Worm (Caenorhabditis elegans) whole organism, L1 larva: ENCODE data around the gene str-185.
A peak's percentile ranks its signal among the peaks of the same experiment; 100 is the strongest.

Experiments used
- C16A3.4 ChIP-seq: fragments of 150-350 bp; optimal IDR thresholded peaks from 2 replicates; lab custom pipeline; 2014; ENCODE audit warnings: missing biosample characterization, missing genetic modification characterization
- F16B12.6 ChIP-seq: fragments of 150-350 bp; optimal IDR thresholded peaks from 2 replicates; lab custom pipeline; 2014; ENCODE audit warnings: missing biosample characterization, missing genetic modification characterization
- alr-1 ChIP-seq: fragments of 200-800 bp; sonication (Bioruptor generic); optimal IDR thresholded peaks from 2 replicates; lab custom pipeline; 2018; ENCODE audit warnings: borderline replicate concordance, mild to moderate bottlenecking, missing genetic modification characterization, missing compliant biosample characterization
- aly-2 ChIP-seq: fragments of 150-350 bp; optimal IDR thresholded peaks from 2 replicates; lab custom pipeline; 2014; ENCODE audit warnings: missing biosample characterization, missing genetic modification characterization
- ama-1 ChIP-seq: fragments of 150-350 bp; optimal IDR thresholded peaks from 2 replicates; lab custom pipeline; 2014
- ceh-63 ChIP-seq: fragments of 200-800 bp; sonication (Bioruptor generic); optimal IDR thresholded peaks from 2 replicates; lab custom pipeline; 2018; ENCODE audit warnings: mild to moderate bottlenecking, missing genetic modification characterization, missing compliant biosample characterization
- ceh-8 ChIP-seq: fragments of 200-800 bp; sonication (Bioruptor generic); optimal IDR thresholded peaks from 2 replicates; lab custom pipeline; 2018; ENCODE audit warnings: mild to moderate bottlenecking, missing genetic modification characterization, moderate library complexity, missing compliant biosample characterization
- ceh-82 ChIP-seq, 3 experiments: fragments of 150-350 bp in 1 of 3; sonication (generic microtip) in 2 of 3; optimal IDR thresholded peaks; 2 replicates each; lab custom pipeline; 2014 to 2017; ENCODE audit warnings: missing biosample characterization in 3 of 3, missing genetic modification characterization in 3 of 3
- ceh-90 ChIP-seq: sonication (generic microtip); optimal IDR thresholded peaks from 2 replicates; lab custom pipeline; 2016; ENCODE audit warnings: missing genetic modification characterization, missing compliant biosample characterization
- dpl-1 ChIP-seq, 3 experiments: fragments of 150-350 bp in 2 of 3; sonication (generic microtip) in 1 of 3; optimal IDR thresholded peaks; 2 replicates each; lab custom pipeline; 2014 to 2017; ENCODE audit warnings: missing biosample characterization in 3 of 3, missing genetic modification characterization in 3 of 3, missing genetic modification reagents in 3 of 3
- efl-1 ChIP-seq, 4 experiments: fragments of 150-350 bp; optimal IDR thresholded peaks in 3 of 4; peaks in 1 of 4; 1 replicate in 1 of 4; 2 replicates in 3 of 4; lab custom pipeline; 2014; ENCODE audit warnings: missing biosample characterization in 2 of 4, missing genetic modification characterization in 2 of 4, missing genetic modification reagents in 2 of 4
- efl-3 ChIP-seq: fragments of 200-800 bp; sonication (Bioruptor generic); optimal IDR thresholded peaks from 2 replicates; lab custom pipeline; 2018; ENCODE audit warnings: mild to moderate bottlenecking, missing genetic modification characterization, missing compliant biosample characterization
- egl-27 ChIP-seq, 2 experiments: fragments of 150-350 bp in 1 of 2; sonication (generic microtip); optimal IDR thresholded peaks; 3 replicates each; lab custom pipeline; 2017 to 2018; ENCODE audit warnings: missing biosample characterization in 2 of 2, missing genetic modification characterization in 2 of 2, missing genetic modification reagents in 2 of 2
- elt-2 ChIP-seq: sonication (generic microtip); optimal IDR thresholded peaks from 2 replicates; lab custom pipeline; 2016; ENCODE audit warnings: missing genetic modification characterization, mild to moderate bottlenecking, inconsistent platforms, missing compliant biosample characterization, missing genetic modification reagents
- elt-3 ChIP-seq, 6 experiments: fragments of 150-350 bp in 1 of 6; sonication (generic microtip); optimal IDR thresholded peaks; 2 replicates each; lab custom pipeline; 2017 to 2018; ENCODE audit warnings: missing biosample characterization in 6 of 6, missing genetic modification characterization in 6 of 6, inconsistent platforms in 1 of 6
- ets-5 ChIP-seq: fragments of 200-800 bp; sonication (Bioruptor generic); IDR thresholded peaks from 2 replicates; pipeline ENCODE4 v1.3.6; 2022; ENCODE audit warnings: missing genetic modification characterization, missing compliant biosample characterization
- fkh-10 ChIP-seq: sonication (generic microtip); optimal IDR thresholded peaks from 2 replicates; lab custom pipeline; 2017; ENCODE audit warnings: missing biosample characterization, missing genetic modification reagents, missing genetic modification characterization
- fkh-4 ChIP-seq: sonication (generic microtip); optimal IDR thresholded peaks from 2 replicates; lab custom pipeline; 2016; ENCODE audit warnings: missing compliant biosample characterization, missing genetic modification characterization, borderline replicate concordance
- fos-1 ChIP-seq: fragments of 150-350 bp; optimal IDR thresholded peaks from 2 replicates; lab custom pipeline; 2014; ENCODE audit warnings: missing biosample characterization, missing genetic modification characterization
- grh-1 ChIP-seq: fragments of 200-800 bp; sonication (Bioruptor generic); IDR thresholded peaks from 2 replicates; pipeline ENCODE4 v1.3.6; 2022; ENCODE audit warnings: missing genetic modification reagents, missing genetic modification characterization, missing compliant biosample characterization
- hlh-17 ChIP-seq: fragments of 200-800 bp; sonication (Bioruptor generic); optimal IDR thresholded peaks from 2 replicates; lab custom pipeline; 2018; ENCODE audit warnings: missing genetic modification characterization, mild to moderate bottlenecking, missing compliant biosample characterization, moderate library complexity, borderline replicate concordance
- hlh-4 ChIP-seq: sonication (generic microtip); optimal IDR thresholded peaks from 2 replicates; lab custom pipeline; 2016; ENCODE audit warnings: mild to moderate bottlenecking, missing genetic modification characterization, missing compliant biosample characterization
- isw-1 ChIP-seq: fragments of 200-800 bp; sonication (Bioruptor generic); IDR thresholded peaks from 2 replicates; pipeline ENCODE4 v1.3.6; 2022; ENCODE audit warnings: missing genetic modification characterization, missing compliant biosample characterization
- jun-1 ChIP-seq: fragments of 150-350 bp; optimal IDR thresholded peaks from 2 replicates; lab custom pipeline; 2014; ENCODE audit warnings: missing biosample characterization, missing genetic modification reagents, missing genetic modification characterization
- lin-13 ChIP-seq: fragments of 150-350 bp; optimal IDR thresholded peaks from 2 replicates; lab custom pipeline; 2014; ENCODE audit warnings: missing biosample characterization, missing genetic modification reagents, missing genetic modification characterization
- lin-14 ChIP-seq: fragments of 200-800 bp; sonication (Bioruptor generic); optimal IDR thresholded peaks from 2 replicates; lab custom pipeline; 2018; ENCODE audit warnings: mild to moderate bottlenecking, missing genetic modification characterization, moderate library complexity, missing compliant biosample characterization
- lin-15B ChIP-seq: fragments of 150-350 bp; sonication (generic microtip); optimal IDR thresholded peaks from 3 replicates; lab custom pipeline; 2014; ENCODE audit warnings: missing biosample characterization, missing genetic modification characterization
- lin-35 ChIP-seq, 2 experiments: fragments of 150-350 bp; optimal IDR thresholded peaks; 2 replicates each; lab custom pipeline; 2014; ENCODE audit warnings: missing biosample characterization in 2 of 2, missing genetic modification characterization in 2 of 2, missing genetic modification reagents in 2 of 2
- lin-39 ChIP-seq: fragments of 150-350 bp; optimal IDR thresholded peaks from 2 replicates; lab custom pipeline; 2014; ENCODE audit warnings: missing biosample characterization, missing genetic modification reagents, missing genetic modification characterization
- lir-3 ChIP-seq: sonication (generic microtip); optimal IDR thresholded peaks from 2 replicates; lab custom pipeline; 2016; ENCODE audit warnings: mild to moderate bottlenecking, missing genetic modification characterization, moderate library complexity, missing compliant biosample characterization; ENCODE audit not compliant: poor library complexity
- mdl-1 ChIP-seq, 2 experiments: fragments of 150-350 bp; optimal IDR thresholded peaks; 2 replicates each; lab custom pipeline; 2014 to 2017; ENCODE audit warnings: missing biosample characterization in 2 of 2, missing genetic modification characterization in 2 of 2, inconsistent platforms in 1 of 2
- nhr-11 ChIP-seq: fragments of 150-350 bp; optimal IDR thresholded peaks from 2 replicates; lab custom pipeline; 2014; ENCODE audit warnings: missing biosample characterization, missing genetic modification characterization
- nhr-237 ChIP-seq: fragments of 150-350 bp; optimal IDR thresholded peaks from 2 replicates; lab custom pipeline; 2014; ENCODE audit warnings: missing biosample characterization, missing genetic modification characterization
- nhr-28 ChIP-seq: fragments of 150-350 bp; optimal IDR thresholded peaks from 2 replicates; lab custom pipeline; 2014; ENCODE audit warnings: missing biosample characterization, missing genetic modification characterization
- nhr-76 ChIP-seq: sonication (generic microtip); optimal IDR thresholded peaks from 2 replicates; lab custom pipeline; 2017; ENCODE audit warnings: missing biosample characterization, missing genetic modification characterization
- nhr-77 ChIP-seq: fragments of 150-350 bp; optimal IDR thresholded peaks from 2 replicates; lab custom pipeline; 2014; ENCODE audit warnings: missing biosample characterization, missing genetic modification characterization
- nhr-84 ChIP-seq: sonication (generic microtip); optimal IDR thresholded peaks from 2 replicates; lab custom pipeline; 2017; ENCODE audit warnings: missing biosample characterization, missing genetic modification characterization
- pag-3 ChIP-seq: sonication (generic microtip); optimal IDR thresholded peaks from 2 replicates; lab custom pipeline; 2017; ENCODE audit warnings: missing genetic modification characterization, mild to moderate bottlenecking, missing compliant biosample characterization, antibody characterized with exemption, borderline replicate concordance; ENCODE audit not compliant: insufficient read depth
- pqm-1 ChIP-seq: sonication (generic microtip); optimal IDR thresholded peaks from 3 replicates; lab custom pipeline; 2017; ENCODE audit warnings: missing biosample characterization, missing genetic modification characterization
- skn-1 ChIP-seq: fragments of 150-350 bp; optimal IDR thresholded peaks from 2 replicates; lab custom pipeline; 2014; ENCODE audit warnings: missing biosample characterization, missing genetic modification characterization
- snpc-4 ChIP-seq: fragments of 150-350 bp; optimal IDR thresholded peaks from 2 replicates; lab custom pipeline; 2014; ENCODE audit warnings: missing biosample characterization, missing genetic modification characterization
- sox-4 ChIP-seq: sonication (generic microtip); optimal IDR thresholded peaks from 2 replicates; lab custom pipeline; 2016; ENCODE audit warnings: missing genetic modification characterization, missing compliant biosample characterization
- sptf-1 ChIP-seq: fragments of 150-350 bp; optimal IDR thresholded peaks from 2 replicates; lab custom pipeline; 2014; ENCODE audit warnings: missing biosample characterization, missing genetic modification characterization
- sup-37 ChIP-seq: fragments of 200-800 bp; sonication (Bioruptor generic); optimal IDR thresholded peaks from 2 replicates; lab custom pipeline; 2018; ENCODE audit warnings: mild to moderate bottlenecking, missing genetic modification characterization, missing compliant biosample characterization
- tbx-2 ChIP-seq: sonication (generic microtip); optimal IDR thresholded peaks from 2 replicates; lab custom pipeline; 2016; ENCODE audit warnings: missing genetic modification characterization, missing compliant biosample characterization
- tlp-1 ChIP-seq: fragments of 150-350 bp; optimal IDR thresholded peaks from 2 replicates; lab custom pipeline; 2014; ENCODE audit warnings: missing biosample characterization, missing genetic modification characterization
- unc-30 ChIP-seq: sonication (generic microtip); optimal IDR thresholded peaks from 2 replicates; lab custom pipeline; 2017; ENCODE audit warnings: missing biosample characterization, missing genetic modification characterization
- unc-98 ChIP-seq: fragments of 200-800 bp; sonication (Bioruptor generic); IDR thresholded peaks from 2 replicates; pipeline ENCODE4 v1.3.6; 2022; ENCODE audit warnings: missing genetic modification characterization, missing compliant biosample characterization
- zag-1 ChIP-seq: fragments of 150-350 bp; optimal IDR thresholded peaks from 2 replicates; lab custom pipeline; 2014; ENCODE audit warnings: missing biosample characterization, missing genetic modification characterization
- zip-4 ChIP-seq: fragments of 200-800 bp; sonication (Bioruptor generic); optimal IDR thresholded peaks from 2 replicates; lab custom pipeline; 2018; ENCODE audit warnings: mild to moderate bottlenecking, missing genetic modification characterization, moderate library complexity, missing compliant biosample characterization

The str-185 gene

DNA sequence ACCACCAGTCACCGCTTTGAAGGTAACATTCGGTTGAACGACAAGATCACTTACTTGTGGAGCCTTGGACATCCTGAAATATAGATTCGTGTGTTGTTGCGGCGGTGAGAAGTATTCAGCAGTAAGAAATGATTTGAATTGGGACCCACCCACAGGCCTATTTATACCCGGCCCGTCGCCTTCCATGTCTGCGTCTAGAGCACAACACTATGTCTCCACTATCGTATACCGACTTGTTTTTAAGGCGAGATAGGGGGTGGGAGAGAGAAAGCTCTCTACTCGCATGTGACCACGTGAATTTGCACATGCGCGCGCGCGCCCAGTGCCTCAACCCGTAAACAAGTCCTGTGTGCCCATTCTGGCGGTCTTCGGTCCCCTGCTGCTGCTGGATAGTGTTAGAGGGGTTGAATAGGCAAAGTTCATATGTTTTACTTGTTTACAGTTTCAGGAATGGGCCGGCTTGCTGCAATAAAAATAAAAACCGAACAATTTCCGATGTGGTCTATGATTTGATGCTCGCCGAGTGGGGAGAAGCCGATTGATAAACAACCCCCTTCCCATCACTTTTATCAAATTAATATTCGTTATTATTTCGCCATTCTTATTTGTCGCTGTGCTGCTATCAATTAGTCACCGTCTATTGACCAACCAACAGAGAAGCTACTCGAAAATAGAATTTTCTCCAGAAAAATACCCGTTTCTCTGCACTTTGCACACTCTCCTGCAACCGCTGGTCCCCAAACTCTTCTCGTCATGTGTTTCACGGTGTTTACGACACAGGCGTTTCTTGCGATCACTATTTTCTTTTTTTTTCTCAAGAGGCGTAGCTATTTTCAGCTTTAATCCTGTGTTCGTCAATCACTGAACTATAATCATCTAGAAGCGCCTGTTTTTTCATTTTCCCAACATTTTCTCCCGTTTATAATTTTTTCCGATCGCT lies 40.2 kb upstream of the str-185 start:
- TF ChIP-seq zip-4 (GFP tag; lab: Kevin White, UChicago), result peak; percentile 36
- no peak for TF ChIP-seq ceh-90 (tag; lab: Kevin White, UChicago)
- TF ChIP-seq unc-30 (tag; lab: Kevin White, UChicago), result no peak
- TF ChIP-seq isw-1 (GFP tag; lab: Robert Waterston, UW), result peak; percentile 41
- TF ChIP-seq nhr-77, result no peak
- TF ChIP-seq sup-37, result no peak
- no peak for TF ChIP-seq ceh-63
- TF ChIP-seq unc-98 (GFP tag; lab: Robert Waterston, UW), result 0 out of 2 replicates have a peak, but pooled peaks have one; percentile 26
- peak; percentile 59 for TF ChIP-seq elt-2 (tag; lab: Kevin White, UChicago)
- no peak for TF ChIP-seq nhr-28 (tag; lab: Kevin White, UChicago)
- peak; percentile 27 to 46 for TF ChIP-seq efl-1 (optimal IDR thresholded peaks at IDR 0.05; lab: Kevin White, UChicago)
- TF ChIP-seq efl-1 (GFP tag; optimal IDR thresholded peaks at IDR 0.05 in 1 of 2; lab: Kevin White, UChicago), result peak; percentile 40 to 92
- no peak for TF ChIP-seq fkh-4 (tag; lab: Kevin White, UChicago)
- TF ChIP-seq dpl-1 (GFP tag; optimal IDR thresholded peaks at IDR 0.05; lab: Kevin White, UChicago), result peak; percentile 39 to 49 (median 40)
- TF ChIP-seq lin-14 (GFP tag; lab: Kevin White, UChicago), result peak; percentile 94
- TF ChIP-seq elt-3 (tag; optimal IDR thresholded peaks at IDR 0.05; lab: Kevin White, UChicago), result no peak
- TF ChIP-seq pqm-1, result no peak
- TF ChIP-seq pag-3, result no peak
- TF ChIP-seq mdl-1 (tag; optimal IDR thresholded peaks at IDR 0.05; lab: Kevin White, UChicago), result peak in 1 of 2 experiments; percentile 93
- no peak for TF ChIP-seq egl-27 (tag; optimal IDR thresholded peaks at IDR 0.05; lab: Kevin White, UChicago)
- no peak for TF ChIP-seq F16B12.6 (tag; lab: Kevin White, UChicago)
- peak; percentile 47 for TF ChIP-seq sox-4 (tag; lab: Kevin White, UChicago)
- TF ChIP-seq jun-1 (tag; lab: Kevin White, UChicago), result no peak
- TF ChIP-seq lin-13 (GFP tag; lab: Kevin White, UChicago), result peak; percentile 75
- no peak for TF ChIP-seq hlh-17
- no peak for TF ChIP-seq lin-39 (tag; lab: Kevin White, UChicago)
- peak; percentile 12 for TF ChIP-seq skn-1 (tag; lab: Kevin White, UChicago)
- TF ChIP-seq C16A3.4 (tag; lab: Kevin White, UChicago), result peak; percentile 59
- TF ChIP-seq ama-1 (lab: Kevin White, UChicago), result peak; percentile 56
- TF ChIP-seq ceh-82 (tag; optimal IDR thresholded peaks at IDR 0.05; lab: Kevin White, UChicago), result peak in 1 of 3 experiments; percentile 53
- TF ChIP-seq nhr-84, result no peak
- no peak for TF ChIP-seq fos-1 (tag; lab: Kevin White, UChicago)
- TF ChIP-seq lin-35 (GFP tag; optimal IDR thresholded peaks at IDR 0.05; lab: Kevin White, UChicago), result peak; percentile 70 to 72
- no peak for TF ChIP-seq zag-1 (tag; lab: Kevin White, UChicago)
- TF ChIP-seq fkh-10 (GFP tag; lab: Kevin White, UChicago), result peak; percentile 85
- TF ChIP-seq hlh-4 (tag; lab: Kevin White, UChicago), result no peak
- no peak for TF ChIP-seq nhr-11 (tag; lab: Kevin White, UChicago)
- TF ChIP-seq tbx-2 (tag; lab: Kevin White, UChicago), result peak; percentile 63
- no peak for TF ChIP-seq tlp-1 (tag; lab: Kevin White, UChicago)
- TF ChIP-seq ceh-8 (GFP tag; lab: Kevin White, UChicago), result no peak
- no peak for TF ChIP-seq alr-1 (tag; lab: Kevin White, UChicago)
- no peak for TF ChIP-seq grh-1 (GFP tag; lab: Robert Waterston, UW)
- no peak for TF ChIP-seq sptf-1 (tag; lab: Kevin White, UChicago)
- no peak for TF ChIP-seq aly-2
- no peak for TF ChIP-seq ets-5 (GFP tag; lab: Robert Waterston, UW)
- no peak for TF ChIP-seq nhr-237 (tag; lab: Kevin White, UChicago)
- TF ChIP-seq nhr-76 (tag; lab: Kevin White, UChicago), result no peak
- peak; percentile 31 for TF ChIP-seq snpc-4
- no peak for TF ChIP-seq efl-3 (GFP tag; lab: Kevin White, UChicago)
- no peak for TF ChIP-seq lin-15B (tag; lab: Kevin White, UChicago)
- peak; percentile 31 for TF ChIP-seq lir-3 (tag; lab: Kevin White, UChicago)
